Worm (Caenorhabditis elegans) whole organism, midembryonic: ENCODE data around the gene mca-2.

Source experiments
- cog-1 ChIP-seq: sonication (generic microtip); optimal IDR thresholded peaks from 2 replicates; lab custom pipeline; 2016; ENCODE audit warnings: missing genetic modification characterization, missing compliant biosample characterization
- flt-1 ChIP-seq: fragments of 200-800 bp; sonication (Bioruptor generic); IDR thresholded peaks from 2 replicates; pipeline ENCODE4 v1.3.6; 2022; ENCODE audit warnings: missing genetic modification characterization, missing compliant biosample characterization
- klf-2 ChIP-seq: fragments of 200-800 bp; sonication (Bioruptor generic); conservative IDR thresholded peaks from 2 replicates; pipeline ENCODE4 v1.3.6; 2022; ENCODE audit warnings: missing genetic modification reagents, missing genetic modification characterization, missing compliant biosample characterization
- med-1 ChIP-seq: sonication (generic microtip); optimal IDR thresholded peaks from 2 replicates; lab custom pipeline; 2017; ENCODE audit warnings: missing genetic modification characterization, mild to moderate bottlenecking, missing compliant biosample characterization, antibody characterized with exemption, missing genetic modification reagents; ENCODE audit not compliant: insufficient read depth
- ref-1 ChIP-seq: fragments of 200-800 bp; sonication (Bioruptor generic); conservative IDR thresholded peaks from 2 replicates; pipeline ENCODE4 v1.3.6; 2022; ENCODE audit warnings: missing genetic modification reagents, missing genetic modification characterization, missing compliant biosample characterization

DNA sequence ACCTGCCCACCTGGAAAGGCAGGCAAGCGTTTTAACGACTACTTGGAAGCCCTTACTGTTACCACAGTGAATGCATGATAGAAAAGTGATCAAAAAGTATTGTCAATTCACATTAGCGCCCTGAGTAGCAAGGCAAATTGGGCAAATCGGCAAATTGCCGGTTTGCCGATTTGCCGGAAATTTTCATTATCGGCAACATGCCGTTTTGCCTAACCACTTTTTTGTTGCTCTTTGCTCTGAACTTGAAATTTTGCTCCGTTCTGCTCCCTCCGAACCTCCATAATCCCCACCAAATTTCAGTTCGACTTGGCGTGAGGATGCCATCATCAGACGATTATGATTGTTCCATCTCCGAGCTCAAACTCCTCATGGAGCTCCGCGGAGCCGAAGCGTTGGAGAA, at the start of gene mca-2:
- no peak for TF ChIP-seq klf-2
- no peak for TF ChIP-seq med-1 (GFP tag; lab: Kevin White, UChicago)
- no peak for TF ChIP-seq flt-1 (GFP tag; lab: Robert Waterston, UW)
- no peak for TF ChIP-seq cog-1 (tag; lab: Kevin White, UChicago)
- TF ChIP-seq ref-1 (GFP tag; lab: Robert Waterston, UW), result no peak
